Worm (Caenorhabditis elegans) whole organism, young adult: ENCODE measurements around the gene cest-32.

Experiments
- B0261.1 ChIP-seq: sonication (generic microtip); optimal IDR thresholded peaks from 2 replicates; lab custom pipeline; 2016; ENCODE audit warnings: mild to moderate bottlenecking, missing genetic modification characterization, moderate library complexity, missing compliant biosample characterization
- B0336.3 ChIP-seq: fragments of 200-800 bp; sonication (Bioruptor generic); IDR thresholded peaks from 2 replicates; pipeline ENCODE4 v1.3.6; 2022; ENCODE audit warnings: missing genetic modification characterization, missing compliant biosample characterization
- D2030.7 ChIP-seq: fragments of 200-800 bp; sonication (Bioruptor generic); IDR thresholded peaks from 2 replicates; pipeline ENCODE4 v1.3.6; 2022; ENCODE audit warnings: missing genetic modification reagents, missing genetic modification characterization, missing compliant biosample characterization
- F33H1.4 ChIP-seq: fragments of 200-800 bp; sonication (Bioruptor generic); IDR thresholded peaks from 2 replicates; pipeline ENCODE4 v1.3.6; 2022; ENCODE audit warnings: missing genetic modification reagents, missing genetic modification characterization, missing compliant biosample characterization
- F39B2.1 ChIP-seq: fragments of 200-800 bp; sonication (Bioruptor generic); IDR thresholded peaks from 2 replicates; pipeline ENCODE4 v1.3.6; 2022; ENCODE audit warnings: missing genetic modification reagents, missing genetic modification characterization, missing compliant biosample characterization
- F49E8.2 ChIP-seq: sonication (generic microtip); optimal IDR thresholded peaks from 3 replicates; lab custom pipeline; 2017; ENCODE audit warnings: missing genetic modification characterization, mild to moderate bottlenecking, missing compliant biosample characterization, antibody characterized with exemption, moderate library complexity; ENCODE audit not compliant: insufficient read depth
- K11D2.4 ChIP-seq: fragments of 200-800 bp; sonication (Bioruptor generic); IDR thresholded peaks from 2 replicates; pipeline ENCODE4 v1.3.6; 2022; ENCODE audit warnings: missing genetic modification reagents, missing genetic modification characterization, missing compliant biosample characterization
- Y53F4B.3 ChIP-seq: fragments of 200-800 bp; sonication (Bioruptor generic); IDR thresholded peaks from 2 replicates; pipeline ENCODE4 v1.3.6; 2022; ENCODE audit warnings: missing genetic modification reagents, missing genetic modification characterization, missing compliant biosample characterization
- Y79H2A.3 ChIP-seq: fragments of 200-800 bp; sonication (Bioruptor generic); conservative IDR thresholded peaks from 2 replicates; pipeline ENCODE4 v1.3.6; 2022; ENCODE audit warnings: missing genetic modification reagents, missing genetic modification characterization, missing compliant biosample characterization
- aptf-2 ChIP-seq: fragments of 200-800 bp; sonication (Bioruptor generic); conservative IDR thresholded peaks from 2 replicates; pipeline ENCODE4 v1.3.6; 2022; ENCODE audit warnings: missing genetic modification reagents, missing genetic modification characterization, missing compliant biosample characterization
- aptf-3 ChIP-seq: fragments of 200-800 bp; sonication (Bioruptor generic); IDR thresholded peaks from 2 replicates; pipeline ENCODE4 v1.3.6; 2022; ENCODE audit warnings: missing genetic modification characterization, missing compliant biosample characterization
- attf-3 ChIP-seq: fragments of 200-800 bp; sonication (Bioruptor generic); conservative IDR thresholded peaks from 2 replicates; pipeline ENCODE4 v1.3.6; 2022; ENCODE audit warnings: missing genetic modification reagents, missing genetic modification characterization, missing compliant biosample characterization
- bed-2 ChIP-seq: fragments of 200-800 bp; sonication (Bioruptor generic); IDR thresholded peaks from 2 replicates; pipeline ENCODE4 v1.3.6; 2022; ENCODE audit warnings: missing genetic modification reagents, missing genetic modification characterization, missing compliant biosample characterization
- cebp-2 ChIP-seq: fragments of 200-800 bp; sonication (Bioruptor generic); IDR thresholded peaks from 2 replicates; pipeline ENCODE4 v1.3.6; 2022; ENCODE audit warnings: missing genetic modification characterization, missing compliant biosample characterization
- ceh-40 ChIP-seq: fragments of 200-800 bp; sonication (Bioruptor generic); IDR thresholded peaks from 2 replicates; pipeline ENCODE4 v1.3.6; 2022; ENCODE audit warnings: missing genetic modification characterization, missing compliant biosample characterization
- ceh-58 ChIP-seq: fragments of 200-800 bp; sonication (Bioruptor generic); IDR thresholded peaks from 2 replicates; pipeline ENCODE4 v1.3.6; 2022; ENCODE audit warnings: missing genetic modification characterization, missing compliant biosample characterization
- ceh-91 ChIP-seq: fragments of 200-800 bp; sonication (Bioruptor generic); IDR thresholded peaks from 2 replicates; pipeline ENCODE4 v1.3.6; 2022; ENCODE audit warnings: missing genetic modification reagents, missing genetic modification characterization, missing compliant biosample characterization
- dpl-1 ChIP-seq: fragments of 150-350 bp; optimal IDR thresholded peaks from 2 replicates; lab custom pipeline; 2014; ENCODE audit warnings: missing biosample characterization, missing genetic modification reagents, missing genetic modification characterization
- efl-1 ChIP-seq: fragments of 150-350 bp; optimal IDR thresholded peaks from 2 replicates; lab custom pipeline; 2014; ENCODE audit warnings: missing biosample characterization, missing genetic modification reagents, missing genetic modification characterization
- ets-4 ChIP-seq: fragments of 200-800 bp; sonication (Bioruptor generic); optimal IDR thresholded peaks from 2 replicates; lab custom pipeline; 2018; ENCODE audit warnings: mild to moderate bottlenecking, missing genetic modification characterization, missing compliant biosample characterization
- gei-17 ChIP-seq: fragments of 200-800 bp; sonication (Bioruptor generic); optimal IDR thresholded peaks from 2 replicates; lab custom pipeline; 2018; ENCODE audit warnings: mild to moderate bottlenecking, missing genetic modification characterization, missing compliant biosample characterization
- lin-26 ChIP-seq: fragments of 200-800 bp; sonication (Bioruptor generic); IDR thresholded peaks from 2 replicates; pipeline ENCODE4 v1.3.6; 2022; ENCODE audit warnings: missing genetic modification reagents, missing genetic modification characterization, missing compliant biosample characterization
- lin-35 ChIP-seq, 3 experiments: fragments of 150-350 bp in 2 of 3; sonication (generic microtip) in 1 of 3; optimal IDR thresholded peaks; 2 replicates each; lab custom pipeline; 2014 to 2018; ENCODE audit warnings: missing biosample characterization in 3 of 3, missing genetic modification characterization in 3 of 3, missing genetic modification reagents in 3 of 3
- lin-54 ChIP-seq: fragments of 200-800 bp; sonication (Bioruptor generic); optimal IDR thresholded peaks from 2 replicates; lab custom pipeline; 2018; ENCODE audit warnings: mild to moderate bottlenecking, missing genetic modification characterization, missing compliant biosample characterization
- lsl-1 ChIP-seq: fragments of 200-800 bp; sonication (Bioruptor generic); optimal IDR thresholded peaks from 2 replicates; lab custom pipeline; 2018; ENCODE audit warnings: mild to moderate bottlenecking, missing genetic modification characterization, moderate library complexity, missing compliant biosample characterization
- mcd-1 ChIP-seq: fragments of 200-800 bp; sonication (Bioruptor generic); IDR thresholded peaks from 2 replicates; pipeline ENCODE4 v1.3.6; 2022; ENCODE audit warnings: missing genetic modification reagents, missing genetic modification characterization, missing compliant biosample characterization
- mel-28 ChIP-seq: sonication (generic microtip); optimal IDR thresholded peaks from 2 replicates; lab custom pipeline; 2016; ENCODE audit warnings: borderline replicate concordance, mild to moderate bottlenecking, missing genetic modification characterization, missing compliant biosample characterization
- nhr-80 ChIP-seq: sonication (generic microtip); optimal IDR thresholded peaks from 2 replicates; lab custom pipeline; 2016; ENCODE audit warnings: missing genetic modification characterization, missing compliant biosample characterization
- sdz-38 ChIP-seq: sonication (generic microtip); optimal IDR thresholded peaks from 2 replicates; lab custom pipeline; 2016; ENCODE audit warnings: missing genotype, missing genetic modification characterization, missing compliant biosample characterization
- snpc-1.1 ChIP-seq: sonication (generic microtip); optimal IDR thresholded peaks from 2 replicates; lab custom pipeline; 2017; ENCODE audit warnings: missing genetic modification characterization, mild to moderate bottlenecking, missing compliant biosample characterization, antibody characterized with exemption, moderate library complexity, missing genotype, missing genetic modification reagents; ENCODE audit not compliant: insufficient read depth
- snpc-1.3 ChIP-seq: sonication (generic microtip); optimal IDR thresholded peaks from 2 replicates; lab custom pipeline; 2017; ENCODE audit warnings: missing genetic modification characterization, mild to moderate bottlenecking, missing compliant biosample characterization, antibody characterized with exemption, moderate library complexity, missing genotype, missing genetic modification reagents; ENCODE audit not compliant: insufficient read depth
- snpc-4 ChIP-seq, 5 experiments: fragments of 150-350 bp in 1 of 5; sonication (generic microtip) in 4 of 5; optimal IDR thresholded peaks; 2 replicates each; lab custom pipeline; 2014 to 2018; ENCODE audit warnings: missing genetic modification characterization in 5 of 5, missing biosample characterization in 3 of 5, antibody characterized with exemption in 2 of 5, mild to moderate bottlenecking in 2 of 5, missing compliant biosample characterization in 2 of 5, missing genotype in 2 of 5, moderate library complexity in 2 of 5, missing genetic modification reagents in 1 of 5
- tlf-1 ChIP-seq: fragments of 200-800 bp; sonication (Bioruptor generic); optimal IDR thresholded peaks from 2 replicates; lab custom pipeline; 2018; ENCODE audit warnings: mild to moderate bottlenecking, missing genetic modification characterization, missing compliant biosample characterization
- unc-62 ChIP-seq: fragments of 150-350 bp; optimal IDR thresholded peaks from 2 replicates; lab custom pipeline; 2014; ENCODE audit warnings: missing biosample characterization, missing genetic modification reagents, missing genetic modification characterization
- xnd-1 ChIP-seq: sonication (generic microtip); optimal IDR thresholded peaks from 2 replicates; lab custom pipeline; 2016; ENCODE audit warnings: missing genotype, missing genetic modification reagents, missing genetic modification characterization, missing compliant biosample characterization
- ztf-18 ChIP-seq: sonication (generic microtip); optimal IDR thresholded peaks from 2 replicates; lab custom pipeline; 2016; ENCODE audit warnings: missing genotype, mild to moderate bottlenecking, missing genetic modification characterization, missing compliant biosample characterization
- ztf-25 ChIP-seq: fragments of 200-800 bp; sonication (Bioruptor generic); IDR thresholded peaks from 2 replicates; pipeline ENCODE4 v1.3.6; 2022; ENCODE audit warnings: missing genetic modification reagents, missing genetic modification characterization, missing compliant biosample characterization
- ztf-26 ChIP-seq: sonication (generic microtip); optimal IDR thresholded peaks from 2 replicates; lab custom pipeline; 2017; ENCODE audit warnings: missing genetic modification characterization, missing compliant biosample characterization
- ztf-28 ChIP-seq: fragments of 200-800 bp; sonication (Bioruptor generic); IDR thresholded peaks from 2 replicates; pipeline ENCODE4 v1.3.6; 2022; ENCODE audit warnings: missing genetic modification reagents, missing genetic modification characterization, missing compliant biosample characterization

Gene cest-32

DNA sequence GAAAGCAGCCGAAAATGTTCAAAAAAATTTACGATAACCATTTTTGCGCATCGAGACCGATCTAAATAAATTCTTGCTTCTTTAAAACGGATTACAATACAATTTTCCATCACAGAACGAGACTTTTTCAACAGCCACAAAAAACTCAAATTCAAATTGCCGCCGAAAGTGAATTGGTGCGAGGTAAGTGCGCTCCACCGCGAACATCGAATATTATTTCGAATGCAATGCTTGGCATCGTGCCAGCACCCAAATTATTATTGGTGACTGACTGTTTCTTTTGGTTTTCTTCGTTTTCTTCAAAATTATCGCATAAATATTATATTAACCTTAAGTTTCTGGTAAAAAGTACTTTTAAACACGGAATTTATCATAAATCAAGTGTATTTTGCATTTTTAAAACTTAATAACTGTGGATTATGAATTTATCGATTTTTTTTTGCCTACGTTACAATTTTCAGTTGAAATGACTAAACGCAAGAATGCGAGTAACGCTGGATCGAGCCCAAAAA, 35.4 kb upstream of the cest-32 start, which contains the start of gene penr-1:
Gene penr-1 (plus strand): TSS at position 462 of the 512 bp plus-strand sequence.
- no peak for TF ChIP-seq sdz-38 (tag; lab: Kevin White, UChicago)
- no peak for TF ChIP-seq Y53F4B.3
- no peak for TF ChIP-seq F49E8.2 (tag; lab: Kevin White, UChicago)
- peak; percentile 95 for TF ChIP-seq lin-54 (GFP tag; lab: Kevin White, UChicago)
- TF ChIP-seq nhr-80 (tag; lab: Kevin White, UChicago): no peak
- TF ChIP-seq snpc-1.3 (tag; lab: Kevin White, UChicago): no peak
- peak; percentile 18 for TF ChIP-seq lsl-1
- peak; percentile 90 for TF ChIP-seq mcd-1
- TF ChIP-seq Y79H2A.3 (GFP tag; lab: Robert Waterston, UW): no peak
- no peak for TF ChIP-seq cebp-2 (GFP tag; lab: Robert Waterston, UW)
- TF ChIP-seq ztf-18 (tag; lab: Kevin White, UChicago): peak; percentile 39
- no peak for TF ChIP-seq aptf-2 (GFP tag; lab: Robert Waterston, UW)
- peak in 2 of 3 experiments; percentile 24 to 76 for TF ChIP-seq lin-35 (GFP tag; optimal IDR thresholded peaks at IDR 0.05; lab: Kevin White, UChicago)
- TF ChIP-seq F33H1.4 (GFP tag; lab: Robert Waterston, UW): peak; percentile 27; the same call in 1 of the 2 replicates
- TF ChIP-seq snpc-4 (GFP tag; optimal IDR thresholded peaks at IDR 0.05; lab: Kevin White, UChicago): no peak
- TF ChIP-seq snpc-4 (tag; optimal IDR thresholded peaks at IDR 0.05; lab: Kevin White, UChicago): peak in 1 of 4 experiments; percentile 1
- TF ChIP-seq dpl-1 (GFP tag; lab: Kevin White, UChicago): peak; percentile 56
- no peak for TF ChIP-seq ztf-26 (tag; lab: Kevin White, UChicago)
- peak; percentile 79 for TF ChIP-seq efl-1 (GFP tag; lab: Kevin White, UChicago)
- no peak for TF ChIP-seq lin-26 (GFP tag; lab: Robert Waterston, UW)
- peak; percentile 37; the same call in 1 of the 2 replicates for TF ChIP-seq D2030.7 (GFP tag; lab: Robert Waterston, UW)
- TF ChIP-seq ztf-25 (GFP tag; lab: Robert Waterston, UW): no peak
- TF ChIP-seq ceh-91 (GFP tag; lab: Robert Waterston, UW): no peak
- peak; percentile 8 for TF ChIP-seq xnd-1 (tag; lab: Kevin White, UChicago)
- no peak for TF ChIP-seq gei-17 (GFP tag; lab: Kevin White, UChicago)
- TF ChIP-seq, all 124 proteins: peak for 11

- TF ChIP-seq mel-28 (tag; lab: Kevin White, UChicago) (no peak), ceh-40 (GFP tag; lab: Robert Waterston, UW) (no peak), snpc-1.1 (tag; lab: Kevin White, UChicago) (no peak), tlf-1 (GFP tag; lab: Kevin White, UChicago) (no peak), aptf-3 (GFP tag; lab: Robert Waterston, UW) (no peak), B0336.3 (GFP tag; lab: Robert Waterston, UW) (no peak), B0261.1 (tag; lab: Kevin White, UChicago) (no peak), ztf-28 (no peak), K11D2.4 (GFP tag; lab: Robert Waterston, UW) (no peak), sdz-38 (tag; lab: Kevin White, UChicago) (no peak), ztf-26 (tag; lab: Kevin White, UChicago) (no peak), ceh-58 (GFP tag; lab: Robert Waterston, UW) (no peak), unc-62 (GFP tag; lab: Kevin White, UChicago) (no peak), F39B2.1 (GFP tag; lab: Robert Waterston, UW) (no peak), attf-3 (no peak), ets-4 (GFP tag; lab: Kevin White, UChicago) (no peak), bed-2 (GFP tag; lab: Robert Waterston, UW) (no peak)
These were observed 31.9 kb upstream of the cest-32 start, which contains the start of the genes srt-69 and B0238.12 for ce11 chrV:5265581-5265980. Gene srt-69, minus strand, starts transcription at chrV:5265681. Gene B0238.12, plus strand, starts transcription at chrV:5265844.
